Worm (Caenorhabditis elegans) whole organism, L2 larva: Measurements from ENCODE around the gene ZC190.8.

Experiments used
- ZK546.5 ChIP-seq: sonication (generic microtip); optimal IDR thresholded peaks from 2 replicates; lab custom pipeline; 2017; ENCODE audit warnings: missing biosample characterization, missing genetic modification characterization
- aly-2 ChIP-seq: fragments of 150-350 bp; optimal IDR thresholded peaks from 2 replicates; lab custom pipeline; 2014; ENCODE audit warnings: missing biosample characterization, missing genetic modification characterization
- ama-1 ChIP-seq: fragments of 150-350 bp; optimal IDR thresholded peaks from 2 replicates; lab custom pipeline; 2018; ENCODE audit warnings: inconsistent platforms
- ceh-82 ChIP-seq: fragments of 150-350 bp; optimal IDR thresholded peaks from 2 replicates; lab custom pipeline; 2014; ENCODE audit warnings: missing biosample characterization, missing genetic modification characterization
- crh-2 ChIP-seq: sonication (generic microtip); optimal IDR thresholded peaks from 2 replicates; lab custom pipeline; 2017; ENCODE audit warnings: missing biosample characterization, missing genetic modification characterization
- dmd-4 ChIP-seq: sonication (generic microtip); optimal IDR thresholded peaks from 2 replicates; lab custom pipeline; 2017; ENCODE audit warnings: missing biosample characterization, missing genetic modification characterization
- egl-27 ChIP-seq: sonication (generic microtip); optimal IDR thresholded peaks from 3 replicates; lab custom pipeline; 2017; ENCODE audit warnings: missing biosample characterization, missing genetic modification reagents, missing genetic modification characterization
- nhr-11 ChIP-seq: fragments of 150-350 bp; optimal IDR thresholded peaks from 2 replicates; lab custom pipeline; 2014; ENCODE audit warnings: missing biosample characterization, missing genetic modification characterization
- nhr-23 ChIP-seq: fragments of 150-350 bp; optimal IDR thresholded peaks from 2 replicates; lab custom pipeline; 2014; ENCODE audit warnings: missing biosample characterization, missing genetic modification reagents, missing genetic modification characterization
- nhr-25 ChIP-seq: fragments of 150-350 bp; sonication (generic microtip); optimal IDR thresholded peaks from 3 replicates; lab custom pipeline; 2014; ENCODE audit warnings: missing biosample characterization, missing genetic modification characterization
- nhr-6 ChIP-seq: fragments of 150-350 bp; optimal IDR thresholded peaks from 2 replicates; lab custom pipeline; 2014; ENCODE audit warnings: missing biosample characterization, missing genetic modification characterization
- snpc-4 ChIP-seq: fragments of 150-350 bp; optimal IDR thresholded peaks from 2 replicates; lab custom pipeline; 2014; ENCODE audit warnings: missing biosample characterization, missing genetic modification characterization
- unc-39 ChIP-seq: fragments of 150-350 bp; optimal IDR thresholded peaks from 2 replicates; lab custom pipeline; 2014; ENCODE audit warnings: missing biosample characterization, missing genetic modification characterization
- zag-1 ChIP-seq: fragments of 150-350 bp; optimal IDR thresholded peaks from 2 replicates; lab custom pipeline; 2014; ENCODE audit warnings: missing biosample characterization, missing genetic modification characterization

DNA sequence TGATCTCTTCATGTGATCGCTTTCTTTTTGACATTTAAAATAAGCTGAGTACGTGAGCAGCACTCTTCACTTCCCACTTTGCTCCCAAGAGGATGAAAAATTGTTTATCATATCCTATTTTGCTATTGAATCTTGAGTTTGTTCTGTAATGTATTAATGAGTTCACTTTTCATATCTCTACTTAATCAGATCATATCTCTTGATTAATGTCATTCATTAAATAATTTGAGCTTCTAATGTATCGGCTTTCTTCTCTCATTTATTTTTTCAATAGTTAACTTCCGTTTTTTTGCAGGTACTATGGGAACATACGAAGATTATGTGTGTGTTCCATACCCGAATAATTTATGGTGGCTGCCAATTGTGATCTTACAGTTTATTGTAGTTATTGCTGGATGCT is 6.6 kb downstream of the ZC190.8 start, which contains the start of gene ZC190.2:
- TF ChIP-seq aly-2 (tag; lab: Kevin White, UChicago) = no peak
- TF ChIP-seq snpc-4 (tag; lab: Kevin White, UChicago) = no peak
- TF ChIP-seq ama-1 (lab: Kevin White, UChicago) = no peak
- no peak for TF ChIP-seq nhr-6 (tag; lab: Kevin White, UChicago)
- no peak for TF ChIP-seq nhr-11 (tag; lab: Kevin White, UChicago)
- no peak for TF ChIP-seq egl-27 (tag; lab: Kevin White, UChicago)
- TF ChIP-seq crh-2 = no peak
- no peak for TF ChIP-seq dmd-4 (tag; lab: Kevin White, UChicago)
- TF ChIP-seq ZK546.5 (tag; lab: Kevin White, UChicago) = no peak
- no peak for TF ChIP-seq zag-1 (tag; lab: Kevin White, UChicago)
- TF ChIP-seq unc-39 (tag; lab: Kevin White, UChicago) = no peak
- no peak for TF ChIP-seq nhr-25 (tag; lab: Kevin White, UChicago)
- TF ChIP-seq ceh-82 (tag; lab: Kevin White, UChicago) = no peak
- TF ChIP-seq nhr-23 = no peak
